Worm (Caenorhabditis elegans): ENCODE data around the gene F58F12.2.

DNA sequence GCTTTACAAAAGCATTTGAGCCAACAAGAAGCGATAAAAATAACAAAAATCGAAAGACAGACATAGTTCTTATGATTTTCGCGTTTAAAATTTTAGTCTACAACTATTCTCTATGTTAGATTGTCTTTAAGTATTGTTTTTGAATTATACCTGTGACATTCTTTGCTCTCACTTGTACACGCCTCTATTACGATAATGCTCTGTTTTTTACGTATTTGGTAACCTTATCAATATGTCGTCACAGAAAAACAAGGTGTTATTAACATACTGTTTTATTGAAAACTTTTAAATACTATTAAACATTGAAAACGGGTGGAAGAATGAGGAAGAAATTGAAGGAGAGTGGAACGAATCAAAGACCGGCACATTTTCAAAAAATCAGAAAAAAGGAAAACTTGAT is 19.4 kb upstream of the F58F12.2 start, which contains the start of gene spp-11:
- no peak for TF ChIP-seq snpc-4 (tag; optimal IDR thresholded peaks at IDR 0.05)
- TF ChIP-seq fos-1 (tag; optimal IDR thresholded peaks at IDR 0.05), result no peak
- TF ChIP-seq mep-1 (tag; optimal IDR thresholded peaks at IDR 0.05), result no peak
- TF ChIP-seq lin-15B (tag; optimal IDR thresholded peaks at IDR 0.05), result no peak
- TF ChIP-seq ceh-88 (GFP tag; IDR thresholded peaks at IDR 0.05), result no peak
- TF ChIP-seq skn-1 (tag; optimal IDR thresholded peaks at IDR 0.05), result no peak
- TF ChIP-seq hlh-4 (tag; optimal IDR thresholded peaks at IDR 0.05), result no peak
- no peak for TF ChIP-seq C34B4.2 (tag; optimal IDR thresholded peaks at IDR 0.05)
- no peak for TF ChIP-seq alr-1 (tag; optimal IDR thresholded peaks at IDR 0.05; ENCODE audit: borderline replicate concordance)
- TF ChIP-seq ama-1 (optimal IDR thresholded peaks at IDR 0.05), result no peak
